Worm (Caenorhabditis elegans) whole organism, early embryonic: ENCODE results near the gene set-13.

ENCODE experiments used
- aly-1 ChIP-seq: sonication (generic microtip); optimal IDR thresholded peaks from 2 replicates; lab custom pipeline; 2016; ENCODE audit warnings: missing genetic modification characterization, missing compliant biosample characterization
- ama-1 ChIP-seq: fragments of 150-350 bp; optimal IDR thresholded peaks from 2 replicates; lab custom pipeline; 2014
- flt-1 ChIP-seq: fragments of 200-800 bp; sonication (Bioruptor generic); IDR thresholded peaks from 2 replicates; pipeline ENCODE4 v1.3.6; 2022; ENCODE audit warnings: missing genetic modification characterization, missing compliant biosample characterization
- pes-1 ChIP-seq: fragments of 200-800 bp; sonication (Bioruptor generic); IDR thresholded peaks from 2 replicates; pipeline ENCODE4 v1.3.6; 2022; ENCODE audit warnings: missing genetic modification reagents, missing genetic modification characterization, missing compliant biosample characterization
- tra-4 ChIP-seq: sonication (generic microtip); optimal IDR thresholded peaks from 2 replicates; lab custom pipeline; 2017; ENCODE audit warnings: missing genetic modification characterization, missing compliant biosample characterization

ce11 chrII:2807674-2808206 lies 9.0 kb upstream of the set-13 start, which contains the start of gene K12H6.12:
- TF ChIP-seq ama-1 (lab: Kevin White, UChicago) (no peak), tra-4 (no peak), flt-1 (GFP tag; lab: Robert Waterston, UW) (no peak), aly-1 (tag; lab: Kevin White, UChicago) (no peak), pes-1 (no peak)
